Worm (Caenorhabditis elegans) whole organism, dauer: ENCODE data around the gene sdc-1.

ENCODE experiments used
- unc-62 ChIP-seq: sonication (generic microtip); optimal IDR thresholded peaks from 2 replicates; lab custom pipeline; 2017; ENCODE audit warnings: missing biosample characterization, missing genetic modification reagents, missing genetic modification characterization

Gene sdc-1

DNA sequence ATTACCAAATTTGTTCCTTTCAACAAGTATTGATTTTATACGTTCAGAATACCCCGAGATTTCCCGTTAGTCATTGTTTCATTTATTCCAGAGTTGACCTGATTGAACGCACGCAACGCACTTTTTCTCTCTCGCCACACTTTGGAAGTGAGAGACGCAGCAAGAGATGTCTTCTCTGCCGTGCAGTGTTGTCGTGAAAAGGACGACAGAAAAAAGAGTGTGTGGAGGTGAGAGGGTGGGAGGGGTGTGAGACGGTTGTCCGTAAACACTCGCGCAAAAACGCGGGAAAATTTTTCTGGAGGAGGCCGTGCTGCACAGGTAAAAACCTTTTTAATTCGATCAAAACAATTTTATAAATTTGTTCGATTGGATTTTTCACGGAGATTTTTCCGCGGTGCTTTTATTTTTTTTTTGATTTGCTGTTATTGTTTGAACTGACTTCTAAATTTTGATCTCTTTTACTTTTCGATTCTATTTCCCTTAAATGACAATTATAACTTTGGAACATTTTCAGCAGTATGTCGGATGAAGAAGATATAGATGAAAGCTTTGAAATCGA is at the start of gene sdc-1:
TSS of gene sdc-1 (plus strand) at position 509 of the 559 bp plus-strand sequence.
- TF ChIP-seq unc-62 (GFP tag; lab: Kevin White, UChicago) = no peak

ce11 chrX:16228622-16229021 is 46.9 kb upstream of the sdc-1 start, which contains the start of gene F23A7.5:
Gene F23A7.5, plus strand, starts transcription at chrX:16228922.
- TF ChIP-seq unc-62 (GFP tag; lab: Kevin White, UChicago) = no peak

- no peak for TF ChIP-seq unc-62 (GFP tag; lab: Kevin White, UChicago)
Observed at ce11 chrX:16240626-16241025, 34.9 kb upstream of the sdc-1 start.

DNA sequence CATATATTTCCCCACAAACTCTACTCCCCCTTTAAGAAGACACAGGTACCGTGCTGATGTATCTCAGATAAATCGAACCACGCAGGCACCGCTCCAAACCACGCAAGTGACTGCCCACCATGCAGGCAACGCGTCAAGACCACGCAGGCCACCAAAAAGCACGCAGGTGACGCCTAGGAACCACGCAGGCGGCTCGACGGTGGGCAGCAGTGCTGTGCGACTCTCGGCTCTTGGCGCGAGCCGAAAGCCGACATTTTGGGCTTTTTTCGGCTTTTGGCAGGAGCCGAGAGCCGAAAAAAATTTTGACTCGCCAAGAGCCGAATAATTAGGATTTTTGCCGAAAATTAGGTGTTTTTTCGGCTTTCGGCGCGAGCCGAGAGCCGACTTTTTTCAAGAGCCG is 32.4 kb upstream of the sdc-1 start:
- TF ChIP-seq unc-62 (GFP tag; lab: Kevin White, UChicago) = no peak

- no peak for TF ChIP-seq unc-62 (GFP tag; lab: Kevin White, UChicago)
Observed at ce11 chrX:16244764-16245244, 30.8 kb upstream of the sdc-1 start, which contains the start of gene W10G6.1. Gene W10G6.1, plus strand, starts transcription at chrX:16245194.

DNA sequence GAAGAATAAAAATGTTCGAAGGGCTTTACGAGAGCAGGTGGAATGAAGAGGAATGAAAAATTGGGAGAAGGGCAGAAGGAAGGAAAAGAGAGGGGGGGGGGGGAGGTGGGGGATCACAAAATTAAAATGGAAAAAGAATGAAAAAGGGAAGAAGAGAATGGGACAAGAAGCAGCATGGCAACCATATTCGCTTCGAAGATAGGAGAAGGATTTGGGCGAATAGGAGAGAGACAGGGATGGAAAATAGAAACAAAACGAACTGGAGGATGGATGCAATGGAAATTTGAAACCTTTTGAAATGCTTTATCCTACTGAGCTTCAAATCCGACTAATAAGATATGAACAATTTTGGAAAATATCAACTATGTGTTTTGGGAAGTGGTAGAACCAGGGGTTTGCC is 24.9 kb upstream of the sdc-1 start, which contains the start of gene W10G6.6:
TSS of gene W10G6.6 (minus strand) at position 101 of the 400 bp plus-strand sequence.
- no peak for TF ChIP-seq unc-62 (GFP tag; lab: Kevin White, UChicago)

ce11 chrX:16258503-16258902 is 17.1 kb upstream of the sdc-1 start:
- no peak for TF ChIP-seq unc-62 (GFP tag; lab: Kevin White, UChicago)

- no peak for TF ChIP-seq unc-62 (GFP tag; lab: Kevin White, UChicago)
Observed at ce11 chrX:16260077-16260476, 15.5 kb upstream of the sdc-1 start.

DNA sequence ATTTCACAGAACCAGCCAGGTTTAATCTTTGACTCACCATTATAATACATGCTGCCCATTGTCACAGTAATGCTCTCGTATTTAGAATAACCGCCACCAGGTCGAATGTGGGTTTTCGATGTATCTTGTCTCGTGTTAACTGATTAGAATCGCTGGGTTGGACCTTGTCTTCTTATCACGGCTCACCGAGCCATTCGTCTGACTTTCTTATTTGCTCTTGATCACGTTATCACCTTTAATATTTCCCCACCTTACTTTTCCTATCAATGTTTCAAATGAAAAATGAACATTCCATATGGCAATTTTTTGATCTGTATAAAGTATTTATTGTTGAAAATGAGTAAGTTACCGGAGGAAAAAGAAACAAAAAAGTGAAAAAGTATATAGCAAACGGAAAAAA is 13.6 kb upstream of the sdc-1 start, which contains the start of gene sgk-1:
TSS of gene sgk-1 (minus strand) at position 130 of the 400 bp plus-strand sequence.
- TF ChIP-seq unc-62 (GFP tag; lab: Kevin White, UChicago) = no peak

ce11 chrX:16263287-16263686 is 12.3 kb upstream of the sdc-1 start:
- no peak for TF ChIP-seq unc-62 (GFP tag; lab: Kevin White, UChicago)

DNA sequence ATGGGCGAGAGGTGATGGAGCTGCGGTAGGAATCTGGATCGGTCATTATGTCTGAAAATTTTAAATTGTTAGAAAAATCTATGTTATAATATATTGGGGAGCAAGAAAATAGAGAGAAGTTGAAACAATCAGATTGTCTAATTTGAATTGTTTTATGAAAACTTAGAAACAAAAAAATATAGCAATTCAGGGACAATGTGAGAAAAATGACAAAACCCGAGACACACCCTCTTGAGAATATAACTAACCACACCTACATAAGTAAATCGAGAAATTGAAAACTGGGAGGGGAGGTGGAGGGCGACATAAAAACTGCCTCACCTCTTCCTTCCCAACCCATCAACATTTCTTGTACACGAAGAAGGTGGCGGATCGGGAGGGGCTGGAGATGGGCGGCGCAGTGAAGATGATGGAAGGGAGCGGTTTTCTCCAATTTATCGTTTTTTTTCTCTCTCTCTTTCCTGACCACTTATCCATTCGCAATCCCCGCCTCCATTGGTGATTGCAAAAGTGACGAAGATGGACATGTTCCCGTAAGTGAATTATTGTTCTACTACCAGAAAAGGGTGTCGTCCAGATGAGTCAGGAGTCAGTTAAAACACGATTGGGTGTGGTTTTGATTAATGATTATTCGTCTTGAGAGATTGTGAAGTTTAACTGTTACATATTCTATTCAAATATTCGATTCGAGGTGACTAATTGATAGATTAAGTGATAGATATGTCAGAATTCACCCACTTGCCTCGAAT is 9.8 kb upstream of the sdc-1 start, which contains the start of gene mua-6:
TSS of gene mua-6 (minus strand) at position 51 of the 749 bp plus-strand sequence.
- no peak for TF ChIP-seq unc-62 (GFP tag; lab: Kevin White, UChicago)

DNA sequence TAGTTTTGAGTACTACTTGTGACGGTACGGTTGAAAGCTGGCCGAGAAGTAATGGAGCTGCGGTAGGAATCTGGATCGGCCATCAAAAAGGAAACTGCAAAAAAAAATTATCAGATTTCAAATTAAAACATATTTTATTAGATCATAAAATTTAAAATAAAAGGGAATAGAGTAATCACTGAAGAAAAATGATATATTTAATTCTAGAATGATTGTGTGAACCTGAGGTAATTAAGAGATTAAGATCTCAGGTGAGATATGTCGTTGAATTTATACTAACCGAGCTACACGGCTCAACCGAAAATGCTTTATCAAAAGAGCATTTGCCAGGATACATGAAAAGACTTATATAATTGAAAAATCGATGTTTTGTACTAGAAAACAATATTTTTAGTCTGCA is 5.6 kb upstream of the sdc-1 start, which contains the start of gene ifa-3:
TSS of gene ifa-3 (minus strand) at position 101 of the 400 bp plus-strand sequence.
- no peak for TF ChIP-seq unc-62 (GFP tag; lab: Kevin White, UChicago)

- TF ChIP-seq unc-62 (GFP tag; lab: Kevin White, UChicago) = no peak
Observed at ce11 chrX:16271147-16271546, 4.4 kb upstream of the sdc-1 start.

DNA sequence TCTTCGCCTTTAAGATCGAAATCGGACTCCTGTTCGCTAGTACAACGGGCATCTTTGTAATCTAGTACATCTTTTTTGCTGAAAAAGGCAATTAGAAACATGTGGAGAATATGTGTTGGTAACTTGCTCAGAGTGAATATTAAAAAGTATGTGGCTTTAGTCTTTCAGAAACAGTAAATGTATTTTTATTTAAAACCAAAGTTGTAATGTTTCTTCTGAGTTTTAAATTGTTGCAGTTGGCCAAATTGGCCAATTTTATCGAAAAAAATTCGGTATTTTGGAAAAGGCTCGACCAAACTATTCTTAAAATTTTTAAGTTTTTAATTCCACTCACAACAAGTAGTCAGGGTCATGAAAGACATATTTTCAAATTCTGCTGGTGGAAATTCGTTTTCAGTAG is 7.5 kb downstream of the sdc-1 start, which contains the start of gene F52E10.2:
TSS of gene F52E10.2 (minus strand) at position 101 of the 400 bp plus-strand sequence.
- no peak for TF ChIP-seq unc-62 (GFP tag; lab: Kevin White, UChicago)

DNA sequence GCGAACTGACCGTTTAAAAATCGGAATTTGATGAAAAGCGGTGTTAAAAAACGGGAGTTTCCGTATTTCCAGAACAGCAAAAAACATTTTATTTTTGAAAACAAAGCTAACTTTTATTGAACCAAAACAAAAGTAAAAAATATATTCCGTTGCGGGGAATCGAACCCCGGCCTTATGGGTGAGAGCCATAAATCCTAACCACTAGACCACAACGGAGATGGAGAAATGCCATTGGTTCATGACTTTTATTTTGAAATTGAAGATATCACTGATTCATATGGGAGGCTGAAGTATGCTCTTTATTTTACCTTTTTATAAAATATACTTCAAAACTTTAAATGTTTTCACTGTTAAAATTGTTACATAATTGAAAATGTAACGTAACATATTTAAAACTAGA is 9.6 kb downstream of the sdc-1 start:
- TF ChIP-seq unc-62 (GFP tag; lab: Kevin White, UChicago) = no peak

DNA sequence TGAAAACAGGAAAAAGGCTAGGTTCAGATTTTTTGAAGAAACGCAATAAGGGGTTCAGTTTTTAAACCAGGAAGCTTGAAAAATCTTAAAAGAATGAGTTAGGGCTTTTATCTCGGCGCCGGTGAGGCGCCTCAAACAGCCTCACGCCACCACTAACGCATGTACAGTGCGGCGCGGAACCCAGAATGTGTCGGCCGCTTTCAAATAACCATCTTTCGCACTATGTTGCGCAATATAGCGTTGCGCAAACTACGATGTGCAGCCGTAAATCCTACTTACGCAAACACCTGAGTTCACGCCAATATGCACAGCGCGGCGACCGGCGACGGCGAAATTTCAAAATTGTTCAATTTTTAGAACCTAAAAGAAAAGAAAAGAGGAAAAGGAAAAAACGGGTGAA is 14.1 kb downstream of the sdc-1 start:
- no peak for TF ChIP-seq unc-62 (GFP tag; lab: Kevin White, UChicago)
